Worm (Caenorhabditis elegans) whole organism, L2 larva: ENCODE results near the gene K12H6.12.
A peak's percentile ranks its signal among the peaks of the same experiment; 100 is the strongest.
"Not testable (repeated sequence)": the region's sequence is repeated elsewhere in the genome, so short reads cannot be mapped to it uniquely, and the experiment has no call there.

ENCODE experiments used
- C34F6.9 ChIP-seq: fragments of 150-350 bp; optimal IDR thresholded peaks from 2 replicates; lab custom pipeline; 2014; ENCODE audit warnings: missing biosample characterization, missing genetic modification characterization
- F13H6.1 ChIP-seq: sonication (generic microtip); optimal IDR thresholded peaks from 2 replicates; lab custom pipeline; 2016; ENCODE audit warnings: missing genetic modification characterization, missing compliant biosample characterization
- R02D3.7 ChIP-seq: fragments of 150-350 bp; optimal IDR thresholded peaks from 2 replicates; lab custom pipeline; 2014; ENCODE audit warnings: missing biosample characterization, missing genetic modification characterization
- Y55F3AM.14 ChIP-seq: fragments of 200-800 bp; sonication (Bioruptor generic); optimal IDR thresholded peaks from 2 replicates; lab custom pipeline; 2018; ENCODE audit warnings: mild to moderate bottlenecking, missing genetic modification characterization, missing compliant biosample characterization
- ZK546.5 ChIP-seq: sonication (generic microtip); optimal IDR thresholded peaks from 2 replicates; lab custom pipeline; 2017; ENCODE audit warnings: missing biosample characterization, missing genetic modification characterization
- alr-1 ChIP-seq: fragments of 150-350 bp; optimal IDR thresholded peaks from 2 replicates; lab custom pipeline; 2014; ENCODE audit warnings: missing biosample characterization, missing genetic modification characterization
- aly-2 ChIP-seq: fragments of 150-350 bp; optimal IDR thresholded peaks from 2 replicates; lab custom pipeline; 2014; ENCODE audit warnings: missing biosample characterization, missing genetic modification characterization
- ceh-82 ChIP-seq: fragments of 150-350 bp; optimal IDR thresholded peaks from 2 replicates; lab custom pipeline; 2014; ENCODE audit warnings: missing biosample characterization, missing genetic modification characterization
- crh-2 ChIP-seq: sonication (generic microtip); optimal IDR thresholded peaks from 2 replicates; lab custom pipeline; 2017; ENCODE audit warnings: missing biosample characterization, missing genetic modification characterization
- dmd-4 ChIP-seq: sonication (generic microtip); optimal IDR thresholded peaks from 2 replicates; lab custom pipeline; 2017; ENCODE audit warnings: missing biosample characterization, missing genetic modification characterization
- egl-27 ChIP-seq: sonication (generic microtip); optimal IDR thresholded peaks from 3 replicates; lab custom pipeline; 2017; ENCODE audit warnings: missing biosample characterization, missing genetic modification reagents, missing genetic modification characterization
- elt-1 ChIP-seq: fragments of 150-350 bp; optimal IDR thresholded peaks from 2 replicates; lab custom pipeline; 2014; ENCODE audit warnings: missing biosample characterization, missing genetic modification characterization
- elt-3 ChIP-seq: sonication (generic microtip); optimal IDR thresholded peaks from 2 replicates; lab custom pipeline; 2017; ENCODE audit warnings: missing biosample characterization, missing genetic modification characterization
- fos-1 ChIP-seq: fragments of 150-350 bp; optimal IDR thresholded peaks from 2 replicates; lab custom pipeline; 2014; ENCODE audit warnings: missing biosample characterization, missing genetic modification characterization
- gmeb-1 ChIP-seq: fragments of 150-350 bp; optimal IDR thresholded peaks from 2 replicates; lab custom pipeline; 2014; ENCODE audit warnings: missing biosample characterization, missing genetic modification characterization
- lin-13 ChIP-seq: fragments of 150-350 bp; optimal IDR thresholded peaks from 2 replicates; lab custom pipeline; 2014; ENCODE audit warnings: missing biosample characterization, missing genetic modification reagents, missing genetic modification characterization
- lsy-2 ChIP-seq, 2 experiments: fragments of 150-350 bp in 1 of 2; sonication (generic microtip) in 1 of 2; optimal IDR thresholded peaks; 2 replicates each; lab custom pipeline; 2014 to 2017; ENCODE audit warnings: missing biosample characterization in 2 of 2, missing genetic modification characterization in 2 of 2
- mbf-1 ChIP-seq: sonication (generic microtip); optimal IDR thresholded peaks from 2 replicates; lab custom pipeline; 2017; ENCODE audit warnings: missing biosample characterization, missing genetic modification characterization
- mdl-1 ChIP-seq, 2 experiments: fragments of 150-350 bp in 1 of 2; sonication (generic microtip) in 1 of 2; optimal IDR thresholded peaks; 2 replicates each; lab custom pipeline; 2017; ENCODE audit warnings: missing biosample characterization in 2 of 2, missing genetic modification characterization in 2 of 2
- nhr-11 ChIP-seq: fragments of 150-350 bp; optimal IDR thresholded peaks from 2 replicates; lab custom pipeline; 2014; ENCODE audit warnings: missing biosample characterization, missing genetic modification characterization
- nhr-12 ChIP-seq: fragments of 150-350 bp; optimal IDR thresholded peaks from 2 replicates; lab custom pipeline; 2014; ENCODE audit warnings: missing biosample characterization, missing genetic modification characterization
- nhr-129 ChIP-seq: fragments of 150-350 bp; optimal IDR thresholded peaks from 2 replicates; lab custom pipeline; 2014; ENCODE audit warnings: missing biosample characterization, missing genetic modification characterization
- nhr-237 ChIP-seq: fragments of 150-350 bp; optimal IDR thresholded peaks from 2 replicates; lab custom pipeline; 2014; ENCODE audit warnings: missing biosample characterization, missing genetic modification characterization
- nhr-25 ChIP-seq: fragments of 150-350 bp; sonication (generic microtip); optimal IDR thresholded peaks from 3 replicates; lab custom pipeline; 2014; ENCODE audit warnings: missing biosample characterization, missing genetic modification characterization
- nhr-6 ChIP-seq: fragments of 150-350 bp; optimal IDR thresholded peaks from 2 replicates; lab custom pipeline; 2014; ENCODE audit warnings: missing biosample characterization, missing genetic modification characterization
- peb-1 ChIP-seq: fragments of 150-350 bp; optimal IDR thresholded peaks from 2 replicates; lab custom pipeline; 2014; ENCODE audit warnings: missing biosample characterization, missing genetic modification characterization
- sem-4 ChIP-seq: fragments of 150-350 bp; optimal IDR thresholded peaks from 2 replicates; lab custom pipeline; 2014; ENCODE audit warnings: missing biosample characterization, missing genetic modification reagents, missing genetic modification characterization
- skn-1 ChIP-seq: sonication (generic microtip); optimal IDR thresholded peaks from 2 replicates; lab custom pipeline; 2017; ENCODE audit warnings: missing biosample characterization, missing genetic modification characterization
- sma-3 ChIP-seq: sonication (generic microtip); optimal IDR thresholded peaks from 2 replicates; lab custom pipeline; 2016; ENCODE audit warnings: missing genetic modification reagents, missing genetic modification characterization, missing compliant biosample characterization
- sma-9 ChIP-seq, 2 experiments: fragments of 150-350 bp in 1 of 2; sonication (generic microtip) in 1 of 2; optimal IDR thresholded peaks; 2 replicates each; lab custom pipeline; 2014 to 2016; ENCODE audit warnings: missing genetic modification characterization in 2 of 2, mild to moderate bottlenecking in 1 of 2, missing biosample characterization in 1 of 2, missing compliant biosample characterization in 1 of 2, missing genetic modification reagents in 1 of 2, moderate library complexity in 1 of 2
- unc-39 ChIP-seq: fragments of 150-350 bp; optimal IDR thresholded peaks from 2 replicates; lab custom pipeline; 2014; ENCODE audit warnings: missing biosample characterization, missing genetic modification characterization
- unc-55 ChIP-seq: fragments of 150-350 bp; sonication (generic microtip); optimal IDR thresholded peaks from 3 replicates; lab custom pipeline; 2014; ENCODE audit warnings: missing biosample characterization, missing genetic modification reagents, missing genetic modification characterization
- unc-62 ChIP-seq: fragments of 150-350 bp; optimal IDR thresholded peaks from 2 replicates; lab custom pipeline; 2014; ENCODE audit warnings: missing biosample characterization, missing genetic modification reagents, missing genetic modification characterization
- zag-1 ChIP-seq: fragments of 150-350 bp; optimal IDR thresholded peaks from 2 replicates; lab custom pipeline; 2014; ENCODE audit warnings: missing biosample characterization, missing genetic modification characterization
- ztf-1 ChIP-seq: fragments of 200-800 bp; sonication (Bioruptor generic); conservative IDR thresholded peaks from 2 replicates; pipeline ENCODE4 v1.3.6; 2022; ENCODE audit warnings: missing genetic modification characterization, missing compliant biosample characterization
- ztf-11 ChIP-seq: sonication (generic microtip); optimal IDR thresholded peaks from 2 replicates; lab custom pipeline; 2017; ENCODE audit warnings: missing biosample characterization, missing genetic modification characterization
- ztf-4 ChIP-seq: fragments of 150-350 bp; optimal IDR thresholded peaks from 2 replicates; lab custom pipeline; 2014; ENCODE audit warnings: missing biosample characterization, missing genetic modification characterization

K12H6.12 gene

DNA sequence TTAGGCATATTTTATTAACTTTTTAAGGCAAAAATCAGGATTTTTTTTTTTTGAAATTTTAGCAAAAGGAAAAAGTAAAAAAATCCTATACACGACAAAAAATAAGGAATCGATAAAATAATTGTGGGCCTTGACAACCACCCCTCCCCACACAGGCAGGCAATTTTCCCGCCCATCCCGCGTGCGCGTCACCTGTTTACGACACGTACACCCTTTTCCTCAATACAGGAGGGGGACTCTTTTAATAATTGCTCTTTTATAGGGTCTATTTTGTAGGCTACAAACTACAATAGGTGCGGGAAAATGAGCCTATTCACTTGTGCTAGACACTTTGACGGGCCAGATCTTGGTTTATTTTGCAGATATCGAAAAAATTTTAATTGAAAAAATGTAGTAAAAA lies 24.6 kb downstream of the K12H6.12 start:
- TF ChIP-seq nhr-25 (tag; lab: Kevin White, UChicago) (no peak), egl-27 (tag; lab: Kevin White, UChicago) (no peak), zag-1 (tag; lab: Kevin White, UChicago) (no peak), unc-55 (GFP tag; lab: Kevin White, UChicago) (no peak), elt-1 (tag; lab: Kevin White, UChicago) (no peak)
- TF ChIP-seq, all 48 proteins: peak for 0

- peak; percentile 11 for TF ChIP-seq sma-9 (GFP tag; optimal IDR thresholded peaks at IDR 0.05; lab: Kevin White, UChicago)
- TF ChIP-seq sma-9 (tag; optimal IDR thresholded peaks at IDR 0.05; lab: Kevin White, UChicago) = no peak
- TF ChIP-seq nhr-11 (tag; lab: Kevin White, UChicago) = no peak
- TF ChIP-seq ztf-4 = no peak
- peak; percentile 87 for TF ChIP-seq fos-1 (tag; lab: Kevin White, UChicago)
- TF ChIP-seq skn-1 (tag; lab: Kevin White, UChicago) = peak; percentile 51
- TF ChIP-seq, all 48 proteins: peak for 3
Measured at ce11 chrII:2834105-2834504, 26.1 kb downstream of the K12H6.12 start.

ce11 chrII:2836853-2837252 lies 28.9 kb downstream of the K12H6.12 start, which contains the start of gene K12H6.7:
Gene K12H6.7 (minus strand): TSS chrII:2836953.
- TF ChIP-seq peb-1 (tag; lab: Kevin White, UChicago) = no peak
- TF ChIP-seq aly-2 = no peak
- TF ChIP-seq nhr-25 (tag; lab: Kevin White, UChicago) = no peak
- no peak for TF ChIP-seq ztf-1
- no peak for TF ChIP-seq Y55F3AM.14 (GFP tag; lab: Kevin White, UChicago)
- no peak for TF ChIP-seq egl-27 (tag; lab: Kevin White, UChicago)
- no peak for TF ChIP-seq nhr-6

DNA sequence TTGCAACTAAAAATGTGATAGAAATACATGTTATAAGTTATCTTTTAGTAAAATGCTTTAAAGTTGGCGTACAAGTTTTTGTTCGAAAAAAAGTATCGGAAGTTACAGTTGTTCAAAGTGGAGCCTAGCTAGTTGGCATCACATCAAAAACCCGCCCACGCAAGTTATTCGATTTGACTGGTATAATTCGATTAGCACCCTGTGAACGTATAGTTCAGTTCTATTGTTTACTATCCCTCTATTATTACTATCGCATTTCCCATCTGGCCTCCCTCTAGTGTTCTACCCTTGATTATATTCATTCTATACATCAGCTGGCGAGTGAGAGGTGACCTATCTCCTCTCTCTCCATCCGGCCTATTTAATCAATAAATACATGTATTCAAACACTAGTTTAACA lies 31.0 kb downstream of the K12H6.12 start, which contains the start of gene Y110A2AL.4:
TSS of gene Y110A2AL.4 (plus strand) at position 301 of the 400 bp plus-strand sequence.
- not testable (repeated sequence) for TF ChIP-seq mbf-1 (tag; lab: Kevin White, UChicago); lin-13 (GFP tag; lab: Kevin White, UChicago); elt-3 (tag; lab: Kevin White, UChicago)
- TF ChIP-seq, all 48 proteins: peak for 0; not testable (repeated sequence) for 48

DNA sequence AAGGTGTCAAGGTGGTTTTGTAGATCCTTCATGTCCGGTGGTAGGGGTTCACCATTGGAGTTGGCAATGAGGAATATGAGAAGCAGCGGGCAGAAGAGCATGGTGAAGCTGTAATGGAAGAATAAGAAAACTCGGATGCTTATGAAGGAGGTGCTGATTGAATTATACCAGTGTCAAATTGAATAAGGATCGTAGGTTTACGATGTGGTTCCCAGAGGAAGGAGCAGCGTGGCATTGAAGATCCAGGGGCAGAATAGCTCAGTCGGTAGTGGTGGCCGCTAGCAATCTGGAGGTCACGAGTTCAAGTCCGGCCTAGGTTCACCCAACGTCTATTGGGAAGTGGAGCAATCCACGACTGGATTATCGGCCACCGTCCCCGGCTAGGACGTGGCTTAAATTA lies 33.6 kb downstream of the K12H6.12 start, which contains the start of gene Y110A2AL.6:
TSS of gene Y110A2AL.6 (minus strand) at position 101 of the 400 bp plus-strand sequence.
- no peak for TF ChIP-seq crh-2
- no peak for TF ChIP-seq sma-3
- no peak for TF ChIP-seq ceh-82 (tag; lab: Kevin White, UChicago)
- no peak for TF ChIP-seq nhr-237 (tag; lab: Kevin White, UChicago)
- TF ChIP-seq zag-1 (tag; lab: Kevin White, UChicago) = no peak

ce11 chrII:2843088-2843487 lies 35.1 kb downstream of the K12H6.12 start, which contains the start of gene Y110A2AL.7:
Gene Y110A2AL.7 (minus strand): TSS chrII:2843188.
- no peak for TF ChIP-seq egl-27 (tag; lab: Kevin White, UChicago)
- TF ChIP-seq unc-39 = no peak
- TF ChIP-seq nhr-6 = no peak
- TF ChIP-seq sma-9 (GFP tag; optimal IDR thresholded peaks at IDR 0.05; lab: Kevin White, UChicago) = no peak
- TF ChIP-seq sma-9 (tag; optimal IDR thresholded peaks at IDR 0.05; lab: Kevin White, UChicago) = no peak
- TF ChIP-seq mbf-1 (tag; lab: Kevin White, UChicago) = no peak
- TF ChIP-seq R02D3.7 (tag; lab: Kevin White, UChicago) = no peak
- TF ChIP-seq sem-4 = no peak
- TF ChIP-seq dmd-4 (tag; lab: Kevin White, UChicago) = no peak
- TF ChIP-seq nhr-129 = no peak
- no peak for TF ChIP-seq ZK546.5 (tag; lab: Kevin White, UChicago)

DNA sequence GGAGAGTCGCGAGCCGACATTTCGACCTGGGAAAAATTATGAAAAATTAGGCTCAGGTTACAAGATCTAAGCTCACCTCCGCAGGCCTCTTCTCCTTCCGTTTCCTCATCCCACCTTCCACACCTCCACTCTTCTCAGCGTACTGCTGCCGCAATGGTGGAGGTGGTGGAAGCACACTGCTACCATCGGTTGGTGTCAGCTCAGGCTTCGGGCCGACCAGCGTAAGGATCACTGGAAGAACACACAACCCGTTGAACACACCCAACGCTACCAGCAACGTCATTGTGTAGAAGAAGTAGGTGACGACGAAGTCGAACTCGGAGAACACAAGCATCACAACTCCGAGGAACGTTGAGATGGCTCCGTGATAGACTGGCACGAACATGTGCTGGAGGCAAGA lies 37.7 kb downstream of the K12H6.12 start:
- no peak for TF ChIP-seq nhr-237 (tag; lab: Kevin White, UChicago)
- TF ChIP-seq mdl-1 (tag; optimal IDR thresholded peaks at IDR 0.05; lab: Kevin White, UChicago) = no peak
- no peak for TF ChIP-seq sma-3
- TF ChIP-seq nhr-12 = no peak
- no peak for TF ChIP-seq lsy-2 (tag; optimal IDR thresholded peaks at IDR 0.05; lab: Kevin White, UChicago)
- TF ChIP-seq gmeb-1 (tag; lab: Kevin White, UChicago) = no peak
- no peak for TF ChIP-seq nhr-25 (tag; lab: Kevin White, UChicago)
- TF ChIP-seq elt-3 (tag; lab: Kevin White, UChicago) = no peak
- TF ChIP-seq C34F6.9 = no peak
- no peak for TF ChIP-seq Y55F3AM.14 (GFP tag; lab: Kevin White, UChicago)
- TF ChIP-seq ztf-11 (tag; lab: Kevin White, UChicago) = no peak
- no peak for TF ChIP-seq nhr-6
- TF ChIP-seq unc-62 (GFP tag; lab: Kevin White, UChicago) = no peak
- TF ChIP-seq sma-9 (GFP tag; optimal IDR thresholded peaks at IDR 0.05; lab: Kevin White, UChicago) = no peak
- TF ChIP-seq sma-9 (tag; optimal IDR thresholded peaks at IDR 0.05; lab: Kevin White, UChicago) = no peak
- TF ChIP-seq alr-1 (tag; lab: Kevin White, UChicago) = no peak
- no peak for TF ChIP-seq F13H6.1 (tag; lab: Kevin White, UChicago)
- no peak for TF ChIP-seq fos-1 (tag; lab: Kevin White, UChicago)
- TF ChIP-seq, all 48 proteins: peak for 0
